Worm (Caenorhabditis elegans) whole organism, L2 larva: ENCODE measurements around the gene C08F11.3.

Experiments used
- C34F6.9 ChIP-seq: fragments of 150-350 bp; optimal IDR thresholded peaks from 2 replicates; lab custom pipeline; 2014; ENCODE audit warnings: missing biosample characterization, missing genetic modification characterization
- R02D3.7 ChIP-seq: fragments of 150-350 bp; optimal IDR thresholded peaks from 2 replicates; lab custom pipeline; 2014; ENCODE audit warnings: missing biosample characterization, missing genetic modification characterization
- ZK546.5 ChIP-seq: sonication (generic microtip); optimal IDR thresholded peaks from 2 replicates; lab custom pipeline; 2017; ENCODE audit warnings: missing biosample characterization, missing genetic modification characterization
- alr-1 ChIP-seq: fragments of 150-350 bp; optimal IDR thresholded peaks from 2 replicates; lab custom pipeline; 2014; ENCODE audit warnings: missing biosample characterization, missing genetic modification characterization
- ama-1 ChIP-seq: fragments of 150-350 bp; optimal IDR thresholded peaks from 2 replicates; lab custom pipeline; 2018; ENCODE audit warnings: inconsistent platforms
- blmp-1 ChIP-seq: sonication (generic microtip); optimal IDR thresholded peaks from 2 replicates; lab custom pipeline; 2017; ENCODE audit warnings: missing genetic modification characterization, mild to moderate bottlenecking, missing compliant biosample characterization, antibody characterized with exemption, moderate library complexity; ENCODE audit not compliant: insufficient read depth
- crh-2 ChIP-seq: sonication (generic microtip); optimal IDR thresholded peaks from 2 replicates; lab custom pipeline; 2017; ENCODE audit warnings: missing biosample characterization, missing genetic modification characterization
- egl-27 ChIP-seq: sonication (generic microtip); optimal IDR thresholded peaks from 3 replicates; lab custom pipeline; 2017; ENCODE audit warnings: missing biosample characterization, missing genetic modification reagents, missing genetic modification characterization
- elt-1 ChIP-seq: fragments of 150-350 bp; optimal IDR thresholded peaks from 2 replicates; lab custom pipeline; 2014; ENCODE audit warnings: missing biosample characterization, missing genetic modification characterization
- elt-3 ChIP-seq: sonication (generic microtip); optimal IDR thresholded peaks from 2 replicates; lab custom pipeline; 2017; ENCODE audit warnings: missing biosample characterization, missing genetic modification characterization
- fos-1 ChIP-seq: fragments of 150-350 bp; optimal IDR thresholded peaks from 2 replicates; lab custom pipeline; 2014; ENCODE audit warnings: missing biosample characterization, missing genetic modification characterization
- gmeb-1 ChIP-seq: fragments of 150-350 bp; optimal IDR thresholded peaks from 2 replicates; lab custom pipeline; 2014; ENCODE audit warnings: missing biosample characterization, missing genetic modification characterization
- lin-11 ChIP-seq: fragments of 150-350 bp; sonication (generic microtip); optimal IDR thresholded peaks from 2 replicates; lab custom pipeline; 2014; ENCODE audit warnings: missing biosample characterization, missing genetic modification characterization, inconsistent platforms, mixed read lengths
- lin-13 ChIP-seq: fragments of 150-350 bp; optimal IDR thresholded peaks from 2 replicates; lab custom pipeline; 2014; ENCODE audit warnings: missing biosample characterization, missing genetic modification reagents, missing genetic modification characterization
- lin-39 ChIP-seq: fragments of 150-350 bp; optimal IDR thresholded peaks from 2 replicates; lab custom pipeline; 2014; ENCODE audit warnings: missing biosample characterization, missing genetic modification reagents, missing genetic modification characterization
- lsy-2 ChIP-seq, 2 experiments: fragments of 150-350 bp in 1 of 2; sonication (generic microtip) in 1 of 2; optimal IDR thresholded peaks; 2 replicates each; lab custom pipeline; 2014 to 2017; ENCODE audit warnings: missing biosample characterization in 2 of 2, missing genetic modification characterization in 2 of 2
- mab-5 ChIP-seq: fragments of 150-350 bp; optimal IDR thresholded peaks from 2 replicates; lab custom pipeline; 2014; ENCODE audit warnings: missing biosample characterization, missing genetic modification characterization
- mbf-1 ChIP-seq: sonication (generic microtip); optimal IDR thresholded peaks from 2 replicates; lab custom pipeline; 2017; ENCODE audit warnings: missing biosample characterization, missing genetic modification characterization
- mdl-1 ChIP-seq, 2 experiments: fragments of 150-350 bp in 1 of 2; sonication (generic microtip) in 1 of 2; optimal IDR thresholded peaks; 2 replicates each; lab custom pipeline; 2017; ENCODE audit warnings: missing biosample characterization in 2 of 2, missing genetic modification characterization in 2 of 2
- nhr-12 ChIP-seq: fragments of 150-350 bp; optimal IDR thresholded peaks from 2 replicates; lab custom pipeline; 2014; ENCODE audit warnings: missing biosample characterization, missing genetic modification characterization
- nhr-129 ChIP-seq: fragments of 150-350 bp; optimal IDR thresholded peaks from 2 replicates; lab custom pipeline; 2014; ENCODE audit warnings: missing biosample characterization, missing genetic modification characterization
- nhr-21 ChIP-seq: fragments of 150-350 bp; optimal IDR thresholded peaks from 2 replicates; lab custom pipeline; 2014; ENCODE audit warnings: missing biosample characterization, missing genetic modification characterization
- nhr-23 ChIP-seq: fragments of 150-350 bp; optimal IDR thresholded peaks from 2 replicates; lab custom pipeline; 2014; ENCODE audit warnings: missing biosample characterization, missing genetic modification reagents, missing genetic modification characterization
- nhr-25 ChIP-seq: fragments of 150-350 bp; sonication (generic microtip); optimal IDR thresholded peaks from 3 replicates; lab custom pipeline; 2014; ENCODE audit warnings: missing biosample characterization, missing genetic modification characterization
- nhr-6 ChIP-seq: fragments of 150-350 bp; optimal IDR thresholded peaks from 2 replicates; lab custom pipeline; 2014; ENCODE audit warnings: missing biosample characterization, missing genetic modification characterization
- peb-1 ChIP-seq: fragments of 150-350 bp; optimal IDR thresholded peaks from 2 replicates; lab custom pipeline; 2014; ENCODE audit warnings: missing biosample characterization, missing genetic modification characterization
- sem-4 ChIP-seq: fragments of 150-350 bp; optimal IDR thresholded peaks from 2 replicates; lab custom pipeline; 2014; ENCODE audit warnings: missing biosample characterization, missing genetic modification reagents, missing genetic modification characterization
- skn-1 ChIP-seq: sonication (generic microtip); optimal IDR thresholded peaks from 2 replicates; lab custom pipeline; 2017; ENCODE audit warnings: missing biosample characterization, missing genetic modification characterization
- sma-3 ChIP-seq: sonication (generic microtip); optimal IDR thresholded peaks from 2 replicates; lab custom pipeline; 2016; ENCODE audit warnings: missing genetic modification reagents, missing genetic modification characterization, missing compliant biosample characterization
- sma-9 ChIP-seq, 2 experiments: fragments of 150-350 bp in 1 of 2; sonication (generic microtip) in 1 of 2; optimal IDR thresholded peaks; 2 replicates each; lab custom pipeline; 2014 to 2016; ENCODE audit warnings: missing genetic modification characterization in 2 of 2, mild to moderate bottlenecking in 1 of 2, missing biosample characterization in 1 of 2, missing compliant biosample characterization in 1 of 2, missing genetic modification reagents in 1 of 2, moderate library complexity in 1 of 2
- snpc-4 ChIP-seq: fragments of 150-350 bp; optimal IDR thresholded peaks from 2 replicates; lab custom pipeline; 2014; ENCODE audit warnings: missing biosample characterization, missing genetic modification characterization
- unc-39 ChIP-seq: fragments of 150-350 bp; optimal IDR thresholded peaks from 2 replicates; lab custom pipeline; 2014; ENCODE audit warnings: missing biosample characterization, missing genetic modification characterization
- unc-62 ChIP-seq: fragments of 150-350 bp; optimal IDR thresholded peaks from 2 replicates; lab custom pipeline; 2014; ENCODE audit warnings: missing biosample characterization, missing genetic modification reagents, missing genetic modification characterization
- ztf-1 ChIP-seq: fragments of 200-800 bp; sonication (Bioruptor generic); conservative IDR thresholded peaks from 2 replicates; pipeline ENCODE4 v1.3.6; 2022; ENCODE audit warnings: missing genetic modification characterization, missing compliant biosample characterization
- ztf-11 ChIP-seq: sonication (generic microtip); optimal IDR thresholded peaks from 2 replicates; lab custom pipeline; 2017; ENCODE audit warnings: missing biosample characterization, missing genetic modification characterization

The C08F11.3 gene

ce11 chrIV:13633165-13633564 lies 13.9 kb downstream of the C08F11.3 start, which contains the start of gene fbxa-98:
TSS of gene fbxa-98 (plus strand) at chrIV:13633407.
- TF ChIP-seq peb-1 (tag; lab: Kevin White, UChicago): no peak
- TF ChIP-seq C34F6.9 (tag; lab: Kevin White, UChicago): no peak
- no peak for TF ChIP-seq nhr-6 (tag; lab: Kevin White, UChicago)
- TF ChIP-seq ama-1 (lab: Kevin White, UChicago): no peak
- no peak for TF ChIP-seq nhr-129 (tag; lab: Kevin White, UChicago)
- TF ChIP-seq lin-39: no peak
- TF ChIP-seq alr-1 (tag; lab: Kevin White, UChicago): no peak
- no peak for TF ChIP-seq R02D3.7 (tag; lab: Kevin White, UChicago)
- TF ChIP-seq snpc-4 (tag; lab: Kevin White, UChicago): no peak
- TF ChIP-seq gmeb-1 (tag; lab: Kevin White, UChicago): no peak
- TF ChIP-seq, all 48 proteins: peak for 0

DNA sequence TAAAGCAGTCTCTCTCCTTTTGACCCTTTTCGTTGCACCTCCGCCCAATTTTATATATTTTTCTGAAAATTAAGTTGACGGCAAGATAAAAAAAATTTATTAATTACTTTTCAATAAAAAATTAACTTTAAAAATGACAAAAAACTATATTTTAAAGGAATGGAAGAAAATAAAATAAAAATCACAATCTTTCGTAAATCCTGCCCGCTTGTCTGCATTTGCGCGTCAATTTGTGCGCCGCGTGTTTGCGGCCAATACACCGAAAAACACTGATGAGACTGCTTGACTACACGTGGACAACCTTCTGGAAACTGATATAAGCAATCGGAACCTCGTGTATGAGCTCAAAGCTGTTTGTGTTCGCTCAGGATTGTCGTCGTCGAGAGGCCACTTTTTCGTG lies 17.7 kb downstream of the C08F11.3 start, which contains the start of gene C08F11.7:
Gene C08F11.7, plus strand, starts transcription at position 301 of the 400 bp plus-strand sequence.
- no peak for TF ChIP-seq peb-1 (tag; lab: Kevin White, UChicago)
- no peak for TF ChIP-seq nhr-12 (tag; lab: Kevin White, UChicago)
- TF ChIP-seq ztf-11 (tag; lab: Kevin White, UChicago): no peak
- no peak for TF ChIP-seq ama-1 (lab: Kevin White, UChicago)
- TF ChIP-seq skn-1 (tag; lab: Kevin White, UChicago): no peak
- no peak for TF ChIP-seq lin-39
- no peak for TF ChIP-seq unc-62 (GFP tag; lab: Kevin White, UChicago)
- no peak for TF ChIP-seq sem-4 (tag; lab: Kevin White, UChicago)
- TF ChIP-seq gmeb-1 (tag; lab: Kevin White, UChicago): no peak

ce11 chrIV:13639027-13639426 lies 19.7 kb downstream of the C08F11.3 start, which contains the start of gene ugt-22:
TSS of gene ugt-22 (plus strand) at chrIV:13639260.
- TF ChIP-seq ztf-11 (tag; lab: Kevin White, UChicago): no peak
- no peak for TF ChIP-seq ama-1 (lab: Kevin White, UChicago)
- TF ChIP-seq mab-5 (tag; lab: Kevin White, UChicago): no peak
- no peak for TF ChIP-seq nhr-129 (tag; lab: Kevin White, UChicago)
- no peak for TF ChIP-seq nhr-23
- no peak for TF ChIP-seq alr-1 (tag; lab: Kevin White, UChicago)
- TF ChIP-seq skn-1 (tag; lab: Kevin White, UChicago): peak; percentile 68
- no peak for TF ChIP-seq crh-2 (tag; lab: Kevin White, UChicago)
- peak; percentile 73 for TF ChIP-seq fos-1 (tag; lab: Kevin White, UChicago)
- TF ChIP-seq mdl-1 (tag; optimal IDR thresholded peaks at IDR 0.05; lab: Kevin White, UChicago): no peak
- TF ChIP-seq egl-27: no peak
- TF ChIP-seq mbf-1: no peak
- no peak for TF ChIP-seq elt-3
- TF ChIP-seq gmeb-1 (tag; lab: Kevin White, UChicago): peak; percentile 15

DNA sequence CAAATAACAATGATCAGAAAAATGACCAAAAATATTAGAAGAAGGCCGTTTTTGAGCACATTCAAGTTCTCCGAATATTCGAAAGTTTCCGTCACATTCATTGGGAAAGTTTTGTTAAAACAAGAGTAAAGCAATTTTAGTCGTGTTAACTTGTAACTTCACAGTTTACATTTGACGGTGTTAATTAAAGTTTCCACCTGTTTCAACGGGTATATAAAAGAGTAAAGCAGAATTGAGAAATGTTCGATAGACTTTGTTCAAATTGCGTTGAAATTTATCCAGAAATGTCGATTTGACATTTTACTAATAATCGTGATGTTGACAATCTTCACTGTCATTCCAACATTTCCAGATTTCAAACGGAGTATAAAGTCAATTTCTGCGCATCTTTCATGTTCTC lies 26.5 kb downstream of the C08F11.3 start, which contains the start of gene srz-29:
Gene srz-29, minus strand, starts transcription at position 101 of the 400 bp plus-strand sequence.
- TF ChIP-seq alr-1 (tag; lab: Kevin White, UChicago): no peak
- no peak for TF ChIP-seq blmp-1 (tag; lab: Kevin White, UChicago)
- no peak for TF ChIP-seq sem-4 (tag; lab: Kevin White, UChicago)
- TF ChIP-seq ztf-1 (GFP tag; lab: Robert Waterston, UW): no peak
- no peak for TF ChIP-seq crh-2 (tag; lab: Kevin White, UChicago)
- no peak for TF ChIP-seq ZK546.5 (tag; lab: Kevin White, UChicago)
- TF ChIP-seq gmeb-1 (tag; lab: Kevin White, UChicago): no peak
- TF ChIP-seq nhr-6 (tag; lab: Kevin White, UChicago): no peak
- TF ChIP-seq fos-1 (tag; lab: Kevin White, UChicago): no peak
- no peak for TF ChIP-seq sma-9 (GFP tag; optimal IDR thresholded peaks at IDR 0.05; lab: Kevin White, UChicago)
- TF ChIP-seq sma-9 (tag; optimal IDR thresholded peaks at IDR 0.05; lab: Kevin White, UChicago): no peak
- TF ChIP-seq lin-13 (GFP tag; lab: Kevin White, UChicago): no peak
- TF ChIP-seq nhr-21 (tag; lab: Kevin White, UChicago): no peak
- TF ChIP-seq lin-11: no peak
- TF ChIP-seq lsy-2 (tag; optimal IDR thresholded peaks at IDR 0.05; lab: Kevin White, UChicago): no peak
- TF ChIP-seq unc-39: no peak
- no peak for TF ChIP-seq ztf-11 (tag; lab: Kevin White, UChicago)
- no peak for TF ChIP-seq nhr-25 (tag; lab: Kevin White, UChicago)
- no peak for TF ChIP-seq egl-27
- TF ChIP-seq elt-1: no peak
- no peak for TF ChIP-seq sma-3 (GFP tag; lab: Kevin White, UChicago)
